Fruit fly (Drosophila melanogaster) whole organism, embryonic: ENCODE results near the gene kra.

Experiments used
- Antp ChIP-seq: fragments of 200-800 bp; sonication (Bioruptor generic); optimal IDR thresholded peaks from 3 replicates; lab custom pipeline; 2016; ENCODE audit warnings: missing biosample characterization, missing genetic modification characterization
- CG10462 ChIP-seq: fragments of 200-800 bp; sonication (Bioruptor generic); optimal IDR thresholded peaks from 2 replicates; lab custom pipeline; 2016; ENCODE audit warnings: missing biosample characterization, missing genetic modification characterization
- CG13296 ChIP-seq: fragments of 200-800 bp; sonication (Bioruptor generic); optimal IDR thresholded peaks from 3 replicates; lab custom pipeline; 2018; ENCODE audit warnings: missing biosample characterization, mild to moderate bottlenecking, missing genetic modification characterization
- CG13424 ChIP-seq: fragments of 200-800 bp; sonication (Bioruptor generic); optimal IDR thresholded peaks from 2 replicates; lab custom pipeline; 2019; ENCODE audit warnings: missing biosample characterization, mild to moderate bottlenecking, missing genetic modification characterization, moderate library complexity
- CG1603 ChIP-seq: fragments of 200-800 bp; sonication (Bioruptor generic); optimal IDR thresholded peaks from 2 replicates; lab custom pipeline; 2019; ENCODE audit warnings: missing biosample characterization, mild to moderate bottlenecking, missing genetic modification characterization, moderate library complexity
- CG17385 ChIP-seq: fragments of 200-800 bp; sonication (Bioruptor generic); optimal IDR thresholded peaks from 3 replicates; lab custom pipeline; 2018; ENCODE audit warnings: missing biosample characterization, mild to moderate bottlenecking, missing genetic modification characterization
- CG17912 ChIP-seq: fragments of 200-800 bp; sonication (Bioruptor generic); optimal IDR thresholded peaks from 2 replicates; lab custom pipeline; 2018; ENCODE audit warnings: missing biosample characterization, mild to moderate bottlenecking, missing genetic modification characterization
- CG1832 ChIP-seq: fragments of 200-800 bp; sonication (Bioruptor generic); optimal IDR thresholded peaks from 2 replicates; lab custom pipeline; 2017; ENCODE audit warnings: missing biosample characterization, mild to moderate bottlenecking, missing genetic modification characterization, inconsistent platforms
- CG2116 ChIP-seq: fragments of 200-800 bp; sonication (Bioruptor generic); optimal IDR thresholded peaks from 3 replicates; lab custom pipeline; 2018; ENCODE audit warnings: missing biosample characterization, mild to moderate bottlenecking, missing genetic modification characterization
- CG31224 ChIP-seq: fragments of 200-800 bp; sonication (Bioruptor generic); IDR thresholded peaks from 2 replicates; pipeline ENCODE4 v1.3.6; 2022; ENCODE audit warnings: missing biosample characterization, missing genetic modification characterization
- CG3163 ChIP-seq: fragments of 200-800 bp; sonication (Bioruptor generic); optimal IDR thresholded peaks from 3 replicates; lab custom pipeline; 2016; ENCODE audit warnings: missing biosample characterization, missing genetic modification characterization
- CG3281 ChIP-seq: fragments of 200-800 bp; sonication (Bioruptor generic); optimal IDR thresholded peaks from 3 replicates; lab custom pipeline; 2017; ENCODE audit warnings: missing biosample characterization, mild to moderate bottlenecking, missing genetic modification characterization
- CG34376 ChIP-seq: fragments of 200-800 bp; sonication (Bioruptor generic); optimal IDR thresholded peaks from 2 replicates; lab custom pipeline; 2018; ENCODE audit warnings: missing biosample characterization, mild to moderate bottlenecking, missing genetic modification characterization
- CG3995 ChIP-seq: fragments of 200-800 bp; sonication (Bioruptor generic); optimal IDR thresholded peaks from 3 replicates; lab custom pipeline; 2016; ENCODE audit warnings: missing biosample characterization, missing genetic modification characterization
- CG4282 ChIP-seq: fragments of 200-800 bp; sonication (Bioruptor generic); optimal IDR thresholded peaks from 2 replicates; lab custom pipeline; 2016; ENCODE audit warnings: missing biosample characterization, missing genetic modification characterization
- CG4360 ChIP-seq: fragments of 200-800 bp; sonication (Bioruptor generic); IDR thresholded peaks from 2 replicates; pipeline ENCODE4 v1.3.6; 2022; ENCODE audit warnings: missing biosample characterization, missing genetic modification characterization
- CG6654 ChIP-seq: fragments of 200-800 bp; sonication (Bioruptor generic); optimal IDR thresholded peaks from 2 replicates; lab custom pipeline; 2017; ENCODE audit warnings: missing biosample characterization, mild to moderate bottlenecking, missing genetic modification characterization
- CG7928 ChIP-seq: fragments of 200-800 bp; sonication (Bioruptor generic); optimal IDR thresholded peaks from 2 replicates; lab custom pipeline; 2017; ENCODE audit warnings: missing biosample characterization, mild to moderate bottlenecking, missing genetic modification characterization
- CG7987 ChIP-seq: fragments of 200-800 bp; sonication (Bioruptor generic); optimal IDR thresholded peaks from 2 replicates; lab custom pipeline; 2018; ENCODE audit warnings: missing biosample characterization, mild to moderate bottlenecking, missing genetic modification characterization, moderate library complexity
- CG8765 ChIP-seq: fragments of 200-800 bp; sonication (Bioruptor generic); IDR thresholded peaks from 2 replicates; pipeline ENCODE4 v1.3.6; 2022; ENCODE audit warnings: missing biosample characterization, missing genetic modification characterization
- CHES-1-like ChIP-seq: fragments of 200-800 bp; sonication (Bioruptor generic); optimal IDR thresholded peaks from 2 replicates; lab custom pipeline; 2016; ENCODE audit warnings: missing biosample characterization, missing genetic modification characterization
- Camta ChIP-seq: fragments of 200-800 bp; sonication (Bioruptor generic); optimal IDR thresholded peaks from 2 replicates; lab custom pipeline; 2016; ENCODE audit warnings: missing biosample characterization, missing genetic modification characterization
- D19B ChIP-seq: fragments of 200-800 bp; sonication (Bioruptor generic); optimal IDR thresholded peaks from 2 replicates; lab custom pipeline; 2017; ENCODE audit warnings: missing biosample characterization, mild to moderate bottlenecking, missing genetic modification characterization
- Dll ChIP-seq: fragments of 200-800 bp; sonication (Bioruptor generic); IDR thresholded peaks from 4 replicates; pipeline ENCODE4 v1.3.6; 2022; ENCODE audit warnings: missing biosample characterization, missing genetic modification characterization; ENCODE audit not compliant: partially characterized antibody
- Gug ChIP-seq: fragments of 200-800 bp; sonication (Bioruptor generic); IDR thresholded peaks from 4 replicates; pipeline ENCODE4 v1.3.6; 2022; ENCODE audit warnings: missing biosample characterization, missing genetic modification characterization
- HLH4C ChIP-seq: fragments of 200-800 bp; sonication (Bioruptor generic); IDR thresholded peaks from 3 replicates; pipeline ENCODE4 v1.3.6; 2022; ENCODE audit warnings: missing biosample characterization, missing genetic modification characterization; ENCODE audit not compliant: partially characterized antibody
- Lpt ChIP-seq: fragments of >200 bp; optimal IDR thresholded peaks from 2 replicates; lab custom pipeline; 2018; ENCODE audit warnings: missing biosample characterization, missing genetic modification characterization
- MBD-R2 ChIP-seq: fragments of 200-800 bp; sonication (Bioruptor generic); IDR thresholded peaks from 2 replicates; pipeline ENCODE4 v1.3.6; 2022; ENCODE audit warnings: missing biosample characterization, missing genetic modification characterization
- Med ChIP-seq: fragments of 200-800 bp; sonication (Bioruptor generic); peaks from one replicate; lab custom pipeline; 2016; ENCODE audit warnings: missing biosample characterization, missing genetic modification characterization, mild to moderate bottlenecking, inconsistent platforms, moderate library complexity
- Opbp ChIP-seq: fragments of 200-800 bp; sonication (Bioruptor generic); IDR thresholded peaks from 3 replicates; pipeline ENCODE4 v1.3.6; 2022; ENCODE audit warnings: missing biosample characterization, missing genetic modification characterization; ENCODE audit not compliant: partially characterized antibody
- Poxn ChIP-seq: fragments of 200-800 bp; sonication (Bioruptor generic); IDR thresholded peaks from 2 replicates; pipeline ENCODE4 v1.3.6; 2022; ENCODE audit warnings: missing biosample characterization, missing genetic modification characterization
- Sin3A ChIP-seq: fragments of >200 bp; optimal IDR thresholded peaks from 2 replicates; lab custom pipeline; 2018
- Vsx1 ChIP-seq: fragments of 200-800 bp; sonication (Bioruptor generic); optimal IDR thresholded peaks from 2 replicates; lab custom pipeline; 2017; ENCODE audit warnings: missing biosample characterization, mild to moderate bottlenecking, missing genetic modification characterization, missing genetic modification reagents
- ara ChIP-seq: fragments of 200-800 bp; sonication (Bioruptor generic); IDR thresholded peaks from 2 replicates; pipeline ENCODE4 v1.3.6; 2022; ENCODE audit warnings: missing biosample characterization, missing genetic modification characterization
- br ChIP-seq: fragments of >200 bp; optimal IDR thresholded peaks from 2 replicates; lab custom pipeline; 2017
- cad ChIP-seq: fragments of >200 bp; optimal IDR thresholded peaks from 2 replicates; lab custom pipeline; 2017; ENCODE audit warnings: missing biosample characterization, missing genetic modification characterization
- corto ChIP-seq: fragments of 200-800 bp; sonication (Bioruptor generic); optimal IDR thresholded peaks from 2 replicates; lab custom pipeline; 2016; ENCODE audit warnings: missing biosample characterization, mild to moderate bottlenecking, missing genetic modification characterization, moderate library complexity
- crc ChIP-seq: fragments of 200-800 bp; sonication (Bioruptor generic); optimal IDR thresholded peaks from 2 replicates; lab custom pipeline; 2016; ENCODE audit warnings: missing biosample characterization, missing genetic modification characterization
- crol ChIP-seq: fragments of 200-800 bp; sonication (Bioruptor generic); IDR thresholded peaks from 2 replicates; pipeline ENCODE4 v1.3.6; 2022; ENCODE audit warnings: missing biosample characterization, missing genetic modification characterization
- da ChIP-seq: fragments of 200-800 bp; sonication (Bioruptor generic); optimal IDR thresholded peaks from 2 replicates; lab custom pipeline; 2016; ENCODE audit warnings: missing biosample characterization, missing genetic modification characterization
- ems ChIP-seq: fragments of 200-800 bp; sonication (Bioruptor generic); optimal IDR thresholded peaks from 3 replicates; lab custom pipeline; 2016; ENCODE audit warnings: missing biosample characterization, missing genetic modification characterization
- fru ChIP-seq: fragments of >200 bp; optimal IDR thresholded peaks from 2 replicates; lab custom pipeline; 2017
- ftz-f1 ChIP-seq: fragments of 200-800 bp; sonication (Bioruptor generic); optimal IDR thresholded peaks from 2 replicates; lab custom pipeline; 2016; ENCODE audit warnings: missing biosample characterization, missing genetic modification characterization
- gsb-n ChIP-seq: fragments of 200-800 bp; sonication (Bioruptor generic); optimal IDR thresholded peaks from 3 replicates; lab custom pipeline; 2018; ENCODE audit warnings: missing biosample characterization, mild to moderate bottlenecking, missing genetic modification characterization
- hkb ChIP-seq, 2 experiments: fragments of 200-800 bp in 1 of 2; fragments of >200 bp in 1 of 2; sonication (Bioruptor generic) in 1 of 2; IDR thresholded peaks in 1 of 2; optimal IDR thresholded peaks in 1 of 2; 2 replicates each; pipeline versions ENCODE4 v1.3.6 to Lab custom; 2017 to 2022; ENCODE audit warnings: missing biosample characterization in 1 of 2, missing genetic modification characterization in 1 of 2
- jigr1 ChIP-seq: fragments of 200-800 bp; sonication (Bioruptor generic); IDR thresholded peaks from 3 replicates; pipeline ENCODE4 v1.3.6; 2022; ENCODE audit warnings: missing biosample characterization, missing genetic modification characterization
- pfk ChIP-seq: fragments of 200-800 bp; sonication (Bioruptor generic); optimal IDR thresholded peaks from 2 replicates; lab custom pipeline; 2018; ENCODE audit warnings: missing biosample characterization, mild to moderate bottlenecking, missing genetic modification characterization, moderate library complexity
- pum ChIP-seq: fragments of 200-800 bp; sonication (Bioruptor generic); optimal IDR thresholded peaks from 2 replicates; lab custom pipeline; 2016; ENCODE audit warnings: missing biosample characterization, missing genetic modification characterization
- salm ChIP-seq: fragments of 200-800 bp; sonication (Bioruptor generic); optimal IDR thresholded peaks from 2 replicates; lab custom pipeline; 2018; ENCODE audit warnings: missing biosample characterization, mild to moderate bottlenecking, missing genetic modification characterization
- scrt ChIP-seq: fragments of 200-800 bp; sonication (Bioruptor generic); optimal IDR thresholded peaks from 2 replicates; lab custom pipeline; 2018; ENCODE audit warnings: missing biosample characterization, mild to moderate bottlenecking, missing genetic modification characterization, moderate library complexity
- trem ChIP-seq: fragments of 200-800 bp; optimal IDR thresholded peaks from 3 replicates; lab custom pipeline; 2019; ENCODE audit warnings: missing biosample characterization, mild to moderate bottlenecking, missing genetic modification characterization, moderate library complexity

kra gene

DNA sequence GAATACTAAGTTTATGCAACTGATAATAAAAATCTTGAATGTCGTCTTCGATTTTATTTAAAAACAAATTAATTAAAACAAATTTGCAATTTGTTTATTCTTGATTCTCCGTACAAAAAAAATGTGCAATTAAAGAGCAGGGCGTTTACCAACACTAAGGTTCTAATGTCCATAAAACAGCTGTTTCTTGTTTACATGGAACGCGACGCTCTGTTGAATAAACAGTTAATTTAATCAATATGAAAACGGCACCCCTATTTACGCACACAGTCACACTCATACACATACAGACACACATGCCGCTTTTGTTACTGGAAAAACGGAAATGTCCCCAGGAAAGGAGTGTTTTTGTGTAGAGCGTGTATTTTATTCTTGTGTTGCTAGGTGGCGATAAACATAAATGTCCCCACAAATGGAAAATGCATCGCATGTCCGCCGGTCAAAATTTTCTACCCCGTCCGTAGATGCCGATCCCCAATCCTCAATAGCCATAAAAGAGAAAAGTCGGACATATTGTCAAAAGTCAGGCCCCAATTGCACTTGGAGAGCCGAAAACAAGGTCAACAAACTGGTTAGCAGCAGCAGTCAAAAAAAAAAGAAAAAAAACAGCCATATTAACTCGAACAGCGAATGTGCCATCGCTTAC lies 22.2 kb upstream of the kra start (continued):
- TF ChIP-seq Opbp (GFP tag; lab: Robert Waterston, UW) (no peak), CG3995 (peak; percentile 8), CG31224 (no peak), Gug (GFP tag; lab: Robert Waterston, UW) (no peak), Med (GFP tag; lab: Kevin White, UChicago) (peak; percentile 96), CG3281 (GFP tag; lab: Kevin White, UChicago) (peak; percentile 78), Camta (GFP tag; lab: Kevin White, UChicago) (peak; percentile 79), D19B (no peak), jigr1 (no peak), cad (GFP tag; lab: Kevin White, UChicago) (no peak), salm (tag; lab: Kevin White, UChicago) (peak; percentile 54), pum (GFP tag; lab: Kevin White, UChicago) (peak; percentile 28), CG13296 (GFP tag; lab: Kevin White, UChicago) (peak; percentile 84), CG34376 (GFP tag; lab: Kevin White, UChicago) (peak; percentile 86), ems (GFP tag; lab: Kevin White, UChicago) (peak; percentile 33), CG6654 (GFP tag; lab: Kevin White, UChicago) (no peak), Sin3A (lab: Kevin White, UChicago) (no peak), Antp (GFP tag; lab: Kevin White, UChicago) (peak; percentile 56), CG7987 (GFP tag; lab: Kevin White, UChicago) (peak; percentile 90), br (lab: Kevin White, UChicago) (no peak), ara (no peak), HLH4C (GFP tag; lab: Robert Waterston, UW) (no peak), MBD-R2 (GFP tag; lab: Robert Waterston, UW) (no peak), CG8765 (GFP tag; lab: Robert Waterston, UW) (no peak), CG2116 (GFP tag; lab: Kevin White, UChicago) (peak; percentile 40), CHES-1-like (peak; percentile 74), Poxn (no peak), crol (GFP tag; lab: Robert Waterston, UW) (no peak), Lpt (GFP tag; lab: Kevin White, UChicago) (no peak), crc (GFP tag; lab: Kevin White, UChicago) (peak; percentile 50), CG1603 (tag; lab: Kevin White, UChicago) (peak; percentile 81), fru (lab: Kevin White, UChicago) (no peak), hkb (optimal IDR thresholded peaks at IDR 0.05; lab: Kevin White, UChicago) (no peak), hkb (GFP tag; IDR thresholded peaks at IDR 0.05; lab: Robert Waterston, UW) (no peak), CG17385 (peak; percentile 71), CG17912 (GFP tag; lab: Kevin White, UChicago) (peak; percentile 83), CG4360 (GFP tag; lab: Robert Waterston, UW) (no peak), ftz-f1 (GFP tag; lab: Kevin White, UChicago) (no peak), trem (tag; lab: Kevin White, UChicago) (peak; percentile 71), CG4282 (GFP tag; lab: Kevin White, UChicago) (peak; percentile 22), corto (no peak), CG10462 (GFP tag; lab: Kevin White, UChicago) (peak; percentile 64), Dll (GFP tag; lab: Robert Waterston, UW) (no peak), CG13424 (tag; lab: Kevin White, UChicago) (peak; percentile 72), CG7928 (GFP tag; lab: Kevin White, UChicago) (no peak), Vsx1 (GFP tag; lab: Kevin White, UChicago) (peak; percentile 88), scrt (GFP tag; lab: Kevin White, UChicago) (peak; percentile 90), CG1832 (no peak), CG3163 (GFP tag; lab: Kevin White, UChicago) (peak; percentile 64), pfk (GFP tag; lab: Kevin White, UChicago) (peak; percentile 86), gsb-n (tag; lab: Kevin White, UChicago) (peak; percentile 83), da (GFP tag; lab: Kevin White, UChicago) (no peak)
